Fruit fly (Drosophila melanogaster) whole organism, embryonic: ENCODE measurements around the gene Tengl1.

Experiments
- Antp ChIP-seq: fragments of 200-800 bp; sonication (Bioruptor generic); optimal IDR thresholded peaks from 3 replicates; lab custom pipeline; 2016; ENCODE audit warnings: missing biosample characterization, missing genetic modification characterization
- CG11247 ChIP-seq: fragments of 200-800 bp; sonication (Bioruptor generic); IDR thresholded peaks from 2 replicates; pipeline ENCODE4 v1.3.6; 2022; ENCODE audit warnings: missing biosample characterization, missing genetic modification characterization
- CG12219 ChIP-seq: fragments of 200-800 bp; sonication (Bioruptor generic); optimal IDR thresholded peaks from 3 replicates; lab custom pipeline; 2018; ENCODE audit warnings: missing biosample characterization, mild to moderate bottlenecking, missing genetic modification characterization
- CG14014 ChIP-seq: fragments of 200-800 bp; sonication (Bioruptor generic); IDR thresholded peaks from 2 replicates; pipeline ENCODE4 v1.3.6; 2022; ENCODE audit warnings: missing biosample characterization, missing genetic modification characterization
- CG14710 ChIP-seq: fragments of 200-800 bp; sonication (Bioruptor generic); optimal IDR thresholded peaks from 3 replicates; lab custom pipeline; 2019; ENCODE audit warnings: missing biosample characterization, mild to moderate bottlenecking, missing genetic modification characterization, moderate library complexity
- CG14965 ChIP-seq: fragments of 200-800 bp; sonication (Bioruptor generic); optimal IDR thresholded peaks from 2 replicates; lab custom pipeline; 2016; ENCODE audit warnings: missing biosample characterization, missing genetic modification characterization, borderline replicate concordance
- CG15479 ChIP-seq: fragments of 200-800 bp; sonication (Bioruptor generic); optimal IDR thresholded peaks from 3 replicates; lab custom pipeline; 2019; ENCODE audit warnings: missing biosample characterization, mild to moderate bottlenecking, missing genetic modification characterization, moderate library complexity
- CG17829 ChIP-seq: fragments of 200-800 bp; optimal IDR thresholded peaks from 2 replicates; lab custom pipeline; 2019; ENCODE audit warnings: missing biosample characterization, mild to moderate bottlenecking, missing genetic modification characterization, moderate library complexity
- CG1832 ChIP-seq: fragments of 200-800 bp; sonication (Bioruptor generic); optimal IDR thresholded peaks from 2 replicates; lab custom pipeline; 2017; ENCODE audit warnings: missing biosample characterization, mild to moderate bottlenecking, missing genetic modification characterization, inconsistent platforms
- CG18619 ChIP-seq: fragments of 200-800 bp; sonication (Bioruptor generic); optimal IDR thresholded peaks from 3 replicates; lab custom pipeline; 2017; ENCODE audit warnings: missing biosample characterization, mild to moderate bottlenecking, missing genetic modification characterization
- CG2116 ChIP-seq: fragments of 200-800 bp; sonication (Bioruptor generic); optimal IDR thresholded peaks from 3 replicates; lab custom pipeline; 2018; ENCODE audit warnings: missing biosample characterization, mild to moderate bottlenecking, missing genetic modification characterization
- CG2678 ChIP-seq: fragments of 200-800 bp; sonication (Bioruptor generic); optimal IDR thresholded peaks from 3 replicates; lab custom pipeline; 2019; ENCODE audit warnings: missing biosample characterization, mild to moderate bottlenecking, missing genetic modification characterization, moderate library complexity
- CG32772 ChIP-seq: fragments of 200-800 bp; sonication (Bioruptor generic); IDR thresholded peaks from 2 replicates; pipeline ENCODE4 v1.3.6; 2022; ENCODE audit warnings: missing biosample characterization, missing genetic modification characterization
- CG3407 ChIP-seq: fragments of 200-800 bp; sonication (Bioruptor generic); optimal IDR thresholded peaks from 2 replicates; lab custom pipeline; 2018; ENCODE audit warnings: missing biosample characterization, mild to moderate bottlenecking, missing genetic modification characterization
- CG43689 ChIP-seq: fragments of 200-800 bp; sonication (Bioruptor generic); IDR thresholded peaks from 2 replicates; pipeline ENCODE4 v1.3.6; 2022; ENCODE audit warnings: missing biosample characterization, missing genetic modification characterization
- CG4424 ChIP-seq: fragments of 200-800 bp; sonication (Bioruptor generic); optimal IDR thresholded peaks from 3 replicates; lab custom pipeline; 2016; ENCODE audit warnings: missing biosample characterization, missing genetic modification characterization
- CG4854 ChIP-seq: fragments of 200-800 bp; sonication (Bioruptor generic); optimal IDR thresholded peaks from 2 replicates; lab custom pipeline; 2016; ENCODE audit warnings: missing biosample characterization, missing genetic modification characterization, inconsistent platforms
- CG7556 ChIP-seq: fragments of 200-800 bp; sonication (Bioruptor generic); optimal IDR thresholded peaks from 2 replicates; lab custom pipeline; 2017; ENCODE audit warnings: missing biosample characterization, mild to moderate bottlenecking, missing genetic modification characterization
- CG7786 ChIP-seq: fragments of 200-800 bp; sonication (Bioruptor generic); optimal IDR thresholded peaks from 2 replicates; lab custom pipeline; 2016; ENCODE audit warnings: missing biosample characterization, missing genetic modification characterization
- CG8290 ChIP-seq, 3 experiments: fragments of 200-800 bp; sonication (Bioruptor generic); optimal IDR thresholded peaks; 2 replicates each; lab custom pipeline; 2016 to 2019; ENCODE audit warnings: missing biosample characterization in 3 of 3, missing genetic modification characterization in 3 of 3, mild to moderate bottlenecking in 2 of 3, moderate library complexity in 1 of 3
- CG8944 ChIP-seq: fragments of 200-800 bp; sonication (Bioruptor generic); optimal IDR thresholded peaks from 3 replicates; lab custom pipeline; 2016; ENCODE audit warnings: missing biosample characterization, missing genetic modification characterization
- CkIIα-i1 ChIP-seq: fragments of 200-800 bp; sonication (Bioruptor generic); IDR thresholded peaks from 2 replicates; pipeline ENCODE4 v1.3.6; 2022; ENCODE audit warnings: missing biosample characterization, missing genetic modification characterization
- Dp ChIP-seq: fragments of 200-800 bp; sonication (Bioruptor generic); optimal IDR thresholded peaks from 2 replicates; lab custom pipeline; 2018; ENCODE audit warnings: missing biosample characterization, mild to moderate bottlenecking, missing genetic modification characterization, moderate library complexity
- Drgx ChIP-seq: fragments of 200-800 bp; sonication (Bioruptor generic); IDR thresholded peaks from 2 replicates; pipeline ENCODE4 v1.3.6; 2022; ENCODE audit warnings: missing biosample characterization, missing genetic modification characterization
- ERR ChIP-seq: fragments of 200-800 bp; sonication (Bioruptor generic); optimal IDR thresholded peaks from 2 replicates; lab custom pipeline; 2016; ENCODE audit warnings: missing biosample characterization, missing genetic modification characterization
- HLH54F ChIP-seq: fragments of 200-800 bp; sonication (Bioruptor generic); optimal IDR thresholded peaks from 3 replicates; lab custom pipeline; 2016; ENCODE audit warnings: missing biosample characterization, missing genetic modification characterization
- Hsf ChIP-seq: fragments of 200-800 bp; sonication (Bioruptor generic); optimal IDR thresholded peaks from 3 replicates; lab custom pipeline; 2016; ENCODE audit warnings: missing biosample characterization, missing genetic modification characterization
- NFAT ChIP-seq: fragments of 200-800 bp; sonication (Bioruptor generic); IDR thresholded peaks from 2 replicates; pipeline ENCODE4 v1.3.6; 2022; ENCODE audit warnings: missing biosample characterization, missing genetic modification characterization
- Nf-YA ChIP-seq: fragments of 200-800 bp; sonication (Bioruptor generic); IDR thresholded peaks from 2 replicates; pipeline ENCODE4 v1.3.6; 2022; ENCODE audit warnings: missing biosample characterization, missing genetic modification characterization
- Sox100B ChIP-seq: fragments of 200-800 bp; sonication (Bioruptor generic); optimal IDR thresholded peaks from 3 replicates; lab custom pipeline; 2018; ENCODE audit warnings: missing biosample characterization, mild to moderate bottlenecking, missing genetic modification characterization
- Trl ChIP-seq, 3 experiments: fragments of >200 bp in 2 of 3; fragments of 200-800 bp in 1 of 3; sonication (Bioruptor generic) in 1 of 3; optimal IDR thresholded peaks; 2 replicates in 1 of 3; 3 replicates in 2 of 3; lab custom pipeline; 2016 to 2017; ENCODE audit warnings: missing biosample characterization in 1 of 3, missing genetic modification characterization in 1 of 3
- ash1 ChIP-seq: fragments of 200-800 bp; sonication (Bioruptor generic); optimal IDR thresholded peaks from 2 replicates; lab custom pipeline; 2018; ENCODE audit warnings: missing biosample characterization, mild to moderate bottlenecking, missing genetic modification characterization
- br ChIP-seq: fragments of >200 bp; optimal IDR thresholded peaks from 2 replicates; lab custom pipeline; 2017
- cas ChIP-seq: fragments of 200-800 bp; sonication (Bioruptor generic); IDR thresholded peaks from 2 replicates; pipeline ENCODE4 v1.3.6; 2022; ENCODE audit warnings: missing biosample characterization, missing genetic modification characterization
- chinmo ChIP-seq: fragments of 200-800 bp; sonication (Bioruptor generic); IDR thresholded peaks from 4 replicates; pipeline ENCODE4 v1.3.6; 2022; ENCODE audit warnings: missing biosample characterization, missing genetic modification characterization; ENCODE audit not compliant: partially characterized antibody
- eve ChIP-seq, 2 experiments: fragments of >200 bp; optimal IDR thresholded peaks; 2 replicates each; lab custom pipeline; 2017; ENCODE audit warnings: missing biosample characterization in 2 of 2, missing genetic modification characterization in 2 of 2
- grau ChIP-seq: fragments of 200-800 bp; optimal IDR thresholded peaks from 3 replicates; lab custom pipeline; 2019; ENCODE audit warnings: missing biosample characterization, mild to moderate bottlenecking, missing genetic modification characterization, moderate library complexity
- gsb-n ChIP-seq: fragments of 200-800 bp; sonication (Bioruptor generic); optimal IDR thresholded peaks from 3 replicates; lab custom pipeline; 2018; ENCODE audit warnings: missing biosample characterization, mild to moderate bottlenecking, missing genetic modification characterization
- jigr1 ChIP-seq: fragments of 200-800 bp; sonication (Bioruptor generic); IDR thresholded peaks from 3 replicates; pipeline ENCODE4 v1.3.6; 2022; ENCODE audit warnings: missing biosample characterization, missing genetic modification characterization
- lab ChIP-seq: fragments of 200-800 bp; sonication (Bioruptor generic); optimal IDR thresholded peaks from 3 replicates; lab custom pipeline; 2017; ENCODE audit warnings: missing biosample characterization, missing genetic modification characterization, mild to moderate bottlenecking, moderate library complexity, missing genetic modification reagents
- nau ChIP-seq: fragments of 200-800 bp; sonication (Bioruptor generic); optimal IDR thresholded peaks from 3 replicates; lab custom pipeline; 2017; ENCODE audit warnings: missing biosample characterization, mild to moderate bottlenecking, missing genetic modification characterization, missing genetic modification reagents
- odd ChIP-seq: fragments of 200-800 bp; sonication (Bioruptor generic); optimal IDR thresholded peaks from 2 replicates; lab custom pipeline; 2017; ENCODE audit warnings: missing biosample characterization, mild to moderate bottlenecking, missing genetic modification characterization
- slou ChIP-seq: fragments of 200-800 bp; sonication (Bioruptor generic); optimal IDR thresholded peaks from 3 replicates; lab custom pipeline; 2016; ENCODE audit warnings: missing biosample characterization, missing genetic modification characterization
- tio ChIP-seq: fragments of 200-800 bp; sonication (Bioruptor generic); optimal IDR thresholded peaks from 2 replicates; lab custom pipeline; 2017; ENCODE audit warnings: missing biosample characterization, missing genetic modification characterization, inconsistent platforms
- tna ChIP-seq: fragments of 200-800 bp; sonication (Bioruptor generic); IDR thresholded peaks from 2 replicates; pipeline ENCODE4 v1.3.6; 2022; ENCODE audit warnings: missing biosample characterization, missing genetic modification characterization; ENCODE audit not compliant: partially characterized antibody
- wek ChIP-seq: fragments of 200-800 bp; sonication (Bioruptor generic); optimal IDR thresholded peaks from 3 replicates; lab custom pipeline; 2018; ENCODE audit warnings: missing biosample characterization, mild to moderate bottlenecking, missing genetic modification characterization, moderate library complexity
- z ChIP-seq: fragments of 200-800 bp; sonication (Bioruptor generic); IDR thresholded peaks from 3 replicates; pipeline ENCODE4 v1.3.6; 2022; ENCODE audit warnings: missing biosample characterization, missing genetic modification characterization
- zfh2 ChIP-seq: fragments of 200-800 bp; sonication (Bioruptor generic); optimal IDR thresholded peaks from 2 replicates; lab custom pipeline; 2016; ENCODE audit warnings: missing biosample characterization, missing genetic modification characterization

The Tengl1 gene

DNA sequence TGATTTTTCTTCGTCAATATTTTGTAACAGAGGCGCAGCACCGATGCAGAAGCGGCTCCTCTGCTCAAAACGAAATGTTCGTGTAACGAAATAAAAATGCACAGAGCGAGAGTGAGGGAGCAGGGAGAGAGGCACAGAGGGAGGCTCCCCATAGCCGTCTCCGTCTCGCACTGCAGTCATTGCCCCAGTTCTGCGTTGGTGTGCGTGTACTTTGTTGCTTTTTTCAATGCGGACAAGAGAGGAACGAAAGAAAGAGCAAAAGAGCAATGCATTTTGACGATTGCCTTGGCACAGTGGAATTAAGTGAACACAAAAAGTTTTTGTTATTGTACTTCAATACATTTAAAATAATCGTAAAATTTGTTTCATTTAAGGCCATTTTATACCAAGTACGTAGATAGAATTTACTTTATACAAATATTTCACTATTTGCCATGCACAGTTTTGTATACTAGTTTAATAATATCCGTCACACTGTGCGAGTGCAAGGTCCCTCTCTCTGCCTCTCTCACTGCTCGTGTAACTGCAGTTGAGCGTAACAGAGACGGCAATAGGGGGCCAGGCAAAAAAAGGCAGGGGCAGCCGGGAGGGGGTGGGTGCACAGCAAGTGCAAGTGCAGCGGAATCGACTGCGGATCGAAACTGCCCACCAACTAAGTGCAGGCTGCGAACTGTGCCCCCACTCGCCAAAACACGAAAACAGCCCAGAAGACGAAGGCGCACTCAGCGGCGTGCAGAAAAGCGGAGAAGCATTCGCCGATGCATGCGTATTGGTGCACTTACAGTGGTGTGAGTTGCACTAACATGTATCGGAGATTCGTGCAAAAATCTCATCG is 38.2 kb downstream of the Tengl1 start (continued):
- TF ChIP-seq eve (GFP tag; optimal IDR thresholded peaks at IDR 0.05; lab: Kevin White, UChicago) (peak; percentile 98 to 100), Antp (GFP tag; lab: Kevin White, UChicago) (peak; percentile 97), Sox100B (GFP tag; lab: Kevin White, UChicago) (peak; percentile 99), br (lab: Kevin White, UChicago) (no peak), NFAT (GFP tag; lab: Robert Waterston, UW) (peak; percentile 80), tna (GFP tag; lab: Robert Waterston, UW) (no peak), CG2678 (tag; lab: Kevin White, UChicago) (peak; percentile 98), Dp (GFP tag; lab: Kevin White, UChicago) (peak; percentile 26), CG2116 (peak; percentile 92), CG4424 (peak; percentile 99), lab (GFP tag; lab: Kevin White, UChicago) (peak; percentile 96), ERR (GFP tag; lab: Kevin White, UChicago) (peak; percentile 94), cas (GFP tag; lab: Robert Waterston, UW) (peak; percentile 79), CG14710 (peak; percentile 99), tio (GFP tag; lab: Kevin White, UChicago) (peak; percentile 97), Nf-YA (peak; percentile 99), gsb-n (peak; percentile 100), wek (GFP tag; lab: Kevin White, UChicago) (peak; percentile 94), CG3407 (peak; percentile 99), CG14965 (GFP tag; lab: Kevin White, UChicago) (peak; percentile 85), CG14014 (GFP tag; lab: Robert Waterston, UW) (peak; percentile 96), jigr1 (GFP tag; lab: Robert Waterston, UW) (peak; percentile 97), CkIIα-i1 (peak; percentile 74; the same call in 1 of the 2 replicates), chinmo (GFP tag; lab: Robert Waterston, UW) (peak; percentile 73; the same call in 1 of the 4 replicates), CG11247 (GFP tag; lab: Robert Waterston, UW) (peak; percentile 96), CG18619 (GFP tag; lab: Kevin White, UChicago) (peak; percentile 95), slou (GFP tag; lab: Kevin White, UChicago) (peak; percentile 78), CG7786 (peak; percentile 94), HLH54F (peak; percentile 89), CG1832 (GFP tag; lab: Kevin White, UChicago) (peak; percentile 59), CG32772 (GFP tag; lab: Robert Waterston, UW) (peak; percentile 99), odd (GFP tag; lab: Kevin White, UChicago) (peak; percentile 97), Trl (optimal IDR thresholded peaks at IDR 0.05; lab: Kevin White, UChicago) (peak; percentile 27 to 79), Trl (GFP tag; optimal IDR thresholded peaks at IDR 0.05; lab: Kevin White, UChicago) (peak; percentile 98), CG15479 (GFP tag; lab: Kevin White, UChicago) (peak; percentile 81), CG7556 (GFP tag; lab: Kevin White, UChicago) (peak; percentile 99), Drgx (GFP tag; lab: Robert Waterston, UW) (peak; percentile 100), CG12219 (GFP tag; lab: Kevin White, UChicago) (peak; percentile 99), nau (GFP tag; lab: Kevin White, UChicago) (peak; percentile 98), Hsf (GFP tag; lab: Kevin White, UChicago) (peak; percentile 98), grau (tag; lab: Kevin White, UChicago) (peak; percentile 97), CG8290 (GFP tag; optimal IDR thresholded peaks at IDR 0.05; lab: Kevin White, UChicago) (peak; percentile 99), CG8290 (tag; optimal IDR thresholded peaks at IDR 0.05; lab: Kevin White, UChicago) (peak; percentile 95 to 98), ash1 (GFP tag; lab: Kevin White, UChicago) (peak; percentile 23), CG17829 (peak; percentile 100), CG43689 (GFP tag; lab: Robert Waterston, UW) (peak; percentile 93), CG4854 (peak; percentile 96), z (GFP tag; lab: Robert Waterston, UW) (peak; percentile 87), CG8944 (peak; percentile 97), zfh2 (no peak)
